Worm (Caenorhabditis elegans) whole organism, mixed stage, embryonic: ENCODE data around the gene rsa-2.
A peak's percentile ranks its signal among the peaks of the same experiment; 100 is the strongest.

Experiments
- M03D4.4 ChIP-seq: sonication (generic microtip); optimal IDR thresholded peaks from 2 replicates; lab custom pipeline; 2017; ENCODE audit warnings: mild to moderate bottlenecking, missing genetic modification characterization, missing compliant biosample characterization
- bed-3 ChIP-seq: fragments of 200-800 bp; sonication (Bioruptor generic); optimal IDR thresholded peaks from 3 replicates; lab custom pipeline; 2018; ENCODE audit warnings: mild to moderate bottlenecking, missing genetic modification characterization, moderate library complexity, missing compliant biosample characterization
- blmp-1 ChIP-seq: fragments of 150-350 bp; optimal IDR thresholded peaks from 2 replicates; lab custom pipeline; 2014; ENCODE audit warnings: missing biosample characterization, missing genetic modification characterization
- ceh-39 ChIP-seq: fragments of 150-350 bp; optimal IDR thresholded peaks from 2 replicates; lab custom pipeline; 2014; ENCODE audit warnings: missing biosample characterization, missing genetic modification characterization
- ceh-43 ChIP-seq: fragments of 200-800 bp; sonication (Bioruptor generic); optimal IDR thresholded peaks from 2 replicates; lab custom pipeline; 2018; ENCODE audit warnings: mild to moderate bottlenecking, missing genetic modification characterization, moderate library complexity, missing compliant biosample characterization
- ceh-83 ChIP-seq: fragments of 200-800 bp; sonication (Bioruptor generic); optimal IDR thresholded peaks from 2 replicates; lab custom pipeline; 2018; ENCODE audit warnings: mild to moderate bottlenecking, missing genetic modification characterization, missing compliant biosample characterization
- ces-1 ChIP-seq: fragments of 150-350 bp; optimal IDR thresholded peaks from 2 replicates; lab custom pipeline; 2014; ENCODE audit warnings: missing biosample characterization, missing genetic modification reagents, missing genetic modification characterization
- cnd-1 ChIP-seq: fragments of 200-800 bp; sonication (Bioruptor generic); optimal IDR thresholded peaks from 2 replicates; lab custom pipeline; 2018; ENCODE audit warnings: mild to moderate bottlenecking, missing genetic modification characterization, missing compliant biosample characterization
- drap-1 ChIP-seq: fragments of 200-800 bp; sonication (Bioruptor generic); optimal IDR thresholded peaks from 3 replicates; lab custom pipeline; 2018; ENCODE audit warnings: mild to moderate bottlenecking, missing genetic modification characterization, missing compliant biosample characterization
- elt-1 ChIP-seq: sonication (generic microtip); optimal IDR thresholded peaks from 2 replicates; lab custom pipeline; 2017; ENCODE audit warnings: missing genetic modification characterization, mild to moderate bottlenecking, missing compliant biosample characterization, antibody characterized with exemption, moderate library complexity, borderline replicate concordance; ENCODE audit not compliant: insufficient read depth
- elt-3 ChIP-seq: fragments of 150-350 bp; optimal IDR thresholded peaks from 2 replicates; lab custom pipeline; 2014; ENCODE audit warnings: missing biosample characterization, missing genetic modification characterization
- flh-1 ChIP-seq: fragments of 200-800 bp; sonication (Bioruptor generic); optimal IDR thresholded peaks from 2 replicates; lab custom pipeline; 2018; ENCODE audit warnings: mild to moderate bottlenecking, missing genetic modification characterization, moderate library complexity, missing compliant biosample characterization
- ham-2 ChIP-seq: fragments of 200-800 bp; sonication (Bioruptor generic); optimal IDR thresholded peaks from 2 replicates; lab custom pipeline; 2018; ENCODE audit warnings: mild to moderate bottlenecking, missing genetic modification characterization, missing compliant biosample characterization
- hlh-1 ChIP-seq: fragments of 150-350 bp; optimal IDR thresholded peaks from 2 replicates; lab custom pipeline; 2014; ENCODE audit warnings: missing biosample characterization, missing genetic modification reagents, missing genetic modification characterization
- lin-13 ChIP-seq: fragments of 150-350 bp; optimal IDR thresholded peaks from 2 replicates; lab custom pipeline; 2014; ENCODE audit warnings: missing biosample characterization, missing genetic modification characterization
- lin-32 ChIP-seq: fragments of 200-800 bp; sonication (Bioruptor generic); optimal IDR thresholded peaks from 2 replicates; lab custom pipeline; 2018; ENCODE audit warnings: mild to moderate bottlenecking, missing genetic modification characterization, missing compliant biosample characterization
- lsy-2 ChIP-seq: fragments of 150-350 bp; optimal IDR thresholded peaks from 2 replicates; lab custom pipeline; 2014; ENCODE audit warnings: missing biosample characterization, missing genetic modification characterization
- mab-5 ChIP-seq: fragments of 150-350 bp; optimal IDR thresholded peaks from 2 replicates; lab custom pipeline; 2014; ENCODE audit warnings: missing biosample characterization, missing genetic modification characterization
- mep-1 ChIP-seq: fragments of 150-350 bp; optimal IDR thresholded peaks from 2 replicates; lab custom pipeline; 2017; ENCODE audit warnings: missing biosample characterization, missing genetic modification reagents, missing genetic modification characterization, inconsistent platforms
- mls-2 ChIP-seq: sonication (generic microtip); optimal IDR thresholded peaks from 2 replicates; lab custom pipeline; 2016; ENCODE audit warnings: mild to moderate bottlenecking, missing genetic modification characterization, moderate library complexity, missing compliant biosample characterization
- nhr-12 ChIP-seq: fragments of 150-350 bp; optimal IDR thresholded peaks from 2 replicates; lab custom pipeline; 2014; ENCODE audit warnings: missing biosample characterization, missing genetic modification characterization
- nhr-2 ChIP-seq: fragments of 150-350 bp; optimal IDR thresholded peaks from 2 replicates; lab custom pipeline; 2014; ENCODE audit warnings: missing biosample characterization, missing genetic modification characterization
- nhr-237 ChIP-seq: fragments of 150-350 bp; optimal IDR thresholded peaks from 2 replicates; lab custom pipeline; 2014; ENCODE audit warnings: missing biosample characterization, missing genetic modification characterization
- nhr-28 ChIP-seq: fragments of 150-350 bp; optimal IDR thresholded peaks from 2 replicates; lab custom pipeline; 2014; ENCODE audit warnings: missing biosample characterization, missing genetic modification characterization
- nhr-76 ChIP-seq: sonication (generic microtip); optimal IDR thresholded peaks from 2 replicates; lab custom pipeline; 2017; ENCODE audit warnings: missing biosample characterization, missing genetic modification characterization
- pha-4 ChIP-seq: fragments of 150-350 bp; optimal IDR thresholded peaks from 2 replicates; lab custom pipeline; 2018; ENCODE audit warnings: missing biosample characterization, missing genetic modification reagents, missing genetic modification characterization
- sem-2 ChIP-seq: fragments of 200-800 bp; sonication (Bioruptor generic); optimal IDR thresholded peaks from 2 replicates; lab custom pipeline; 2018; ENCODE audit warnings: mild to moderate bottlenecking, missing genetic modification characterization, missing compliant biosample characterization
- snpc-4 ChIP-seq: fragments of 150-350 bp; optimal IDR thresholded peaks from 2 replicates; lab custom pipeline; 2014; ENCODE audit warnings: missing biosample characterization, missing genetic modification characterization
- sptf-1 ChIP-seq: sonication (generic microtip); optimal IDR thresholded peaks from 2 replicates; lab custom pipeline; 2017; ENCODE audit warnings: mild to moderate bottlenecking, missing genetic modification characterization, moderate library complexity, missing compliant biosample characterization
- tbx-8 ChIP-seq: fragments of 200-800 bp; sonication (Bioruptor generic); optimal IDR thresholded peaks from 2 replicates; lab custom pipeline; 2018; ENCODE audit warnings: mild to moderate bottlenecking, missing genetic modification characterization, moderate library complexity, missing compliant biosample characterization
- unc-120 ChIP-seq: sonication (generic microtip); optimal IDR thresholded peaks from 2 replicates; lab custom pipeline; 2017; ENCODE audit warnings: missing genetic modification characterization, missing compliant biosample characterization; ENCODE audit not compliant: poor library complexity, severe bottlenecking
- unc-39 ChIP-seq: fragments of 150-350 bp; optimal IDR thresholded peaks from 2 replicates; lab custom pipeline; 2014; ENCODE audit warnings: missing biosample characterization, missing genetic modification characterization
- unc-62 ChIP-seq: fragments of 150-350 bp; optimal IDR thresholded peaks from 2 replicates; lab custom pipeline; 2014; ENCODE audit warnings: missing biosample characterization, missing genetic modification reagents, missing genetic modification characterization
- zip-8 ChIP-seq: fragments of 150-350 bp; optimal IDR thresholded peaks from 2 replicates; lab custom pipeline; 2014; ENCODE audit warnings: missing biosample characterization, missing genetic modification characterization
- ztf-11 ChIP-seq: fragments of 150-350 bp; optimal IDR thresholded peaks from 2 replicates; lab custom pipeline; 2014; ENCODE audit warnings: missing biosample characterization, missing genetic modification characterization

rsa-2 gene

DNA sequence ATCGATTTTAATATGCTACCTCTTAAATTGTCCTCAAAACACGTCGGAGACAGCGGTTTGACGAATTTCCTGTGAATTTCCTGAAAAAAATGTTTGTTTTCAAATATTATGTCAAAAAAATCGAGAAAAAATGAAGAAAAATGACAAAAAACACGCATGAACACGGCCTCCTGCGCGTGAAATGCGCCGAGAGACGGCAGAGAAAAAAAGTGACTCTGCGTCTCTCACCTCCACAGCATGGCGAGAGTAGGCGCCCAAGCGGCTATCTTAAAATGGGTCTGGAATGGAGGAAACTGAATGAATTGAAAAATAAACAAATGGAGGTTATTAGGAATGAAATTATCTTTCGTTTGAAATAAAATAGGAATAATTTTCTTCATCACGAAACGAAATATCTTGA is 47.5 kb downstream of the rsa-2 start:
- no peak for TF ChIP-seq nhr-12 (tag; lab: Kevin White, UChicago)
- TF ChIP-seq zip-8 (tag; lab: Kevin White, UChicago), result no peak
- peak; percentile 51 for TF ChIP-seq mep-1 (tag; lab: Kevin White, UChicago)
- TF ChIP-seq M03D4.4 (tag; lab: Kevin White, UChicago), result peak; percentile 14
- TF ChIP-seq nhr-2, result no peak
- no peak for TF ChIP-seq nhr-76 (tag; lab: Kevin White, UChicago)
- TF ChIP-seq tbx-8, result no peak
- TF ChIP-seq snpc-4 (tag; lab: Kevin White, UChicago), result no peak
- no peak for TF ChIP-seq elt-3 (tag; lab: Kevin White, UChicago)
- peak; percentile 14 for TF ChIP-seq pha-4 (tag; lab: Kevin White, UChicago)
- no peak for TF ChIP-seq lin-13 (tag; lab: Kevin White, UChicago)
- no peak for TF ChIP-seq ceh-83 (GFP tag; lab: Kevin White, UChicago)
- peak; percentile 40 for TF ChIP-seq ces-1 (GFP tag; lab: Kevin White, UChicago)
- TF ChIP-seq drap-1 (GFP tag; lab: Kevin White, UChicago), result peak; percentile 4
- no peak for TF ChIP-seq flh-1 (GFP tag; lab: Kevin White, UChicago)
- no peak for TF ChIP-seq bed-3
- TF ChIP-seq lsy-2 (tag; lab: Kevin White, UChicago), result peak; percentile 33
- TF ChIP-seq mls-2 (tag; lab: Kevin White, UChicago), result peak; percentile 53
- TF ChIP-seq ceh-39 (tag; lab: Kevin White, UChicago), result no peak
- TF ChIP-seq cnd-1 (tag; lab: Kevin White, UChicago), result no peak
- TF ChIP-seq ceh-43 (GFP tag; lab: Kevin White, UChicago), result no peak
- TF ChIP-seq mab-5 (tag; lab: Kevin White, UChicago), result no peak
- no peak for TF ChIP-seq hlh-1 (tag; lab: Kevin White, UChicago)
- TF ChIP-seq sptf-1 (tag; lab: Kevin White, UChicago), result peak; percentile 74
- no peak for TF ChIP-seq ztf-11 (tag; lab: Kevin White, UChicago)
- no peak for TF ChIP-seq ham-2 (GFP tag; lab: Kevin White, UChicago)
- TF ChIP-seq nhr-28 (tag; lab: Kevin White, UChicago), result no peak
- no peak for TF ChIP-seq elt-1 (tag; lab: Kevin White, UChicago)
- no peak for TF ChIP-seq nhr-237 (tag; lab: Kevin White, UChicago)
- TF ChIP-seq lin-32 (GFP tag; lab: Kevin White, UChicago), result no peak
- TF ChIP-seq sem-2 (GFP tag; lab: Kevin White, UChicago), result no peak
- no peak for TF ChIP-seq unc-62 (GFP tag; lab: Kevin White, UChicago)
- no peak for TF ChIP-seq unc-39 (tag; lab: Kevin White, UChicago)
- TF ChIP-seq unc-120, result no peak
- TF ChIP-seq blmp-1 (tag; lab: Kevin White, UChicago), result no peak

DNA sequence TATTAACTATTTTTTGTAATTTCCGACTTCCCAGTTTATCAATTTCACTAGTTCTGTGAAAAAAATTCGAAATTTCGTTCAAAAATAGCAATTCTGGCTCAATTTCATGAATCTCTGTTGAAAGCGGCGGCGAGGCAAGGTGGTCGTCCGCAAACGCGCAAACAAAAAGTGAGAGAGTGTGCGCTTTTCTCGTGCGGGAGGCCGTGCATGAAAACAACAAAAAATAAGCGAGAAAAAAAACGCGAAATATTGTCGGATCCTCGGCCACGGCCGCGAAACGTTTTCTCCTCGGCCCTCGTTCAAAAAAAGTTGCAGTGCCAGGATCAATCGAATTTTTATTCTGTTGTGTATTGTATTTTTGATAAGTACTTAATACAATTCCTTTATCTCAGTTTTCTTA is 49.4 kb downstream of the rsa-2 start:
- TF ChIP-seq cnd-1 (tag; lab: Kevin White, UChicago) (peak; percentile 6), nhr-28 (tag; lab: Kevin White, UChicago) (no peak)

- TF ChIP-seq nhr-237 (tag; lab: Kevin White, UChicago) (no peak), nhr-12 (tag; lab: Kevin White, UChicago) (no peak), pha-4 (tag; lab: Kevin White, UChicago) (no peak), bed-3 (no peak), mab-5 (tag; lab: Kevin White, UChicago) (no peak), flh-1 (GFP tag; lab: Kevin White, UChicago) (no peak), unc-62 (GFP tag; lab: Kevin White, UChicago) (no peak), nhr-2 (no peak), zip-8 (tag; lab: Kevin White, UChicago) (no peak), mep-1 (tag; lab: Kevin White, UChicago) (no peak), ceh-83 (GFP tag; lab: Kevin White, UChicago) (no peak), nhr-76 (tag; lab: Kevin White, UChicago) (no peak), elt-3 (tag; lab: Kevin White, UChicago) (no peak)
- TF ChIP-seq, all 35 proteins: peak for 0
These were observed 50.6 kb downstream of the rsa-2 start for ce11 chrIII:11113845-11114244.
